Worm (Caenorhabditis elegans): ENCODE results near the gene R10E12.2.

DNA sequence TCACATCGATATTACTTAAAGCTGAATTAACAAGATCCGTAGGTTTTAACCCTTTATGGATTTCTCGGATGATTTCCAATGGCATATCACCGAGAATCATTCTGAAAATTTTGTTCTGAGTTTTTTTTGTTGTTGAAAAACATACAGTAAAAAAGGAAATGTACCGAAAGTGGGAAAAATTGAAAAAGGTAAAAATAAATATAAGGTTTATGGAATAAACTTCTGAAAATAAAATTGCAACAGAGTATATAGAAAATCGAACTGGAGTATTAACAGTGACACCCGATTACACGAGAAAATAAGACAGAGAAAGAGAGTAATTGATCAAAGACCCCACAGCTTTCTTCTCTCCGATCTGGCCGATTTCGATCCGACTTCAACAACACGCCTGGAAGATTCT, 21.8 kb downstream of the R10E12.2 start, which contains the start of gene K03H1.11:
- TF ChIP-seq ref-1 (GFP tag; conservative IDR thresholded peaks at IDR 0.05) (no peak), ztf-29 (GFP tag; IDR thresholded peaks at IDR 0.05) (no peak), med-1 (GFP tag; optimal IDR thresholded peaks at IDR 0.05; ENCODE audit: insufficient read depth) (no peak), flt-1 (GFP tag; IDR thresholded peaks at IDR 0.05) (no peak)
